Worm (Caenorhabditis elegans): ENCODE results near the gene gid-8.

The gid-8 gene

DNA sequence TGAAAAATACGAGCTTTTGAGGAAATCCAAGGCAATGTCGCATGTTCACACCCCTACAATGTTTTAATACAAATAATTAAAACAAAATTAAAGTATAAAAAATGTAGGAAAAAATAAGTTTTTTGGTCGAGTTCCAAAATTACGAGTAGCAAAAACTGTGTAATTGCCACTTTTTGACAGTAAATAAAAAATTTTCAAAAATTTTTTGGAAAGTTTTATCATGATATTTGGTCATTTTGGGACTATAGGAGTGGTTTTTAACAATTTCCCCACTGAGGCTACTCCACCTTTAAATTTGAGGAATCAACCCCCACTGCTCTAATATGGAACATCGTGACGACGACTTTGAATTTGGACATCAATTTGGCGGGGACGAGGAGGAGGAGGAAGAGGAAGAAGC, at the start of gene gid-8:
Gene gid-8 (plus strand): TSS at position 301 of the 400 bp plus-strand sequence.
- TF ChIP-seq unc-30 (tag; optimal IDR thresholded peaks at IDR 0.05), result no peak

DNA sequence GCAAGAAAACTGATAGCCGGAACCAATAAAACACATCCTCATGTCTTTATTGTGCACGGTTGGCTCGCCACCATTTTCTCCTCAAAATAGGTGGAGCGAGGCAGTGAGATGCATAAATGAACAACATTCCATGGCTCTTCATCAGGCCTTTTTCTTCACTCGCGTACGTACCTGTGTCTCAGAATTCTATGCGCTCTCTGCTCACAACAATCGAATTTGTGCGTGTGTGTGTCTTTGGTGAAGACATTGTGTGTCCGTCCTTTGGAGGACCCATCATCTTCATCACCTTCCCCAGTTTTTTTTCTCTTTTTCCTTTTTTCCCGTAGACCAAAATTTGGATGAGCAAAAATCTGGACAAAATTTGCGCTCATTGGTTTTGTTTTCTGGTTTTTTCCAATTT, 45.3 kb upstream of the gid-8 start:
- no peak for TF ChIP-seq nhr-76 (tag; optimal IDR thresholded peaks at IDR 0.05)
- TF ChIP-seq fkh-10 (GFP tag; optimal IDR thresholded peaks at IDR 0.05), result peak; percentile 8
- TF ChIP-seq lin-14 (GFP tag; optimal IDR thresholded peaks at IDR 0.05), result peak; percentile 78
- no peak for TF ChIP-seq ceh-90 (tag; optimal IDR thresholded peaks at IDR 0.05)

DNA sequence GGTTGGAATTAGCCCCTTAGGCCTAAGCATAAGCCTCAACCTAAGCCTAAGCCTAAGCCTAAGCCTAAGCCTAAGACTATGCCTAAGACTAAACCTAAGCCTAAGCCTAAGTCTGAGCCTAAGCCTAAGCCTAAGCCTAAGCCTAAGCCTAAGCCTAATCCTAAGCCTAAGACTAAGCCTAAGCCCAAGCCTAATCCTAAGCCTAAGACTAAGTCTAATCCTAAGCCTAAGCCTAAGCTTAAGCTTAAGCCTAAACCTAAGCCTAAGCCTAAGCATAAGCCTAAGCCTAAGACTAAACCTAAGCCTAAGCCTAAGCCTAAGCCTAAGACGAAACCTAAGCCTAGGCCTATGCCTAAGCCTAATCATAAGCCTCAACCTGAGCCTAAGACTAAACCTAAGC, 44.2 kb upstream of the gid-8 start:
- TF ChIP-seq pqm-1 (tag; optimal IDR thresholded peaks at IDR 0.05), result no peak

DNA sequence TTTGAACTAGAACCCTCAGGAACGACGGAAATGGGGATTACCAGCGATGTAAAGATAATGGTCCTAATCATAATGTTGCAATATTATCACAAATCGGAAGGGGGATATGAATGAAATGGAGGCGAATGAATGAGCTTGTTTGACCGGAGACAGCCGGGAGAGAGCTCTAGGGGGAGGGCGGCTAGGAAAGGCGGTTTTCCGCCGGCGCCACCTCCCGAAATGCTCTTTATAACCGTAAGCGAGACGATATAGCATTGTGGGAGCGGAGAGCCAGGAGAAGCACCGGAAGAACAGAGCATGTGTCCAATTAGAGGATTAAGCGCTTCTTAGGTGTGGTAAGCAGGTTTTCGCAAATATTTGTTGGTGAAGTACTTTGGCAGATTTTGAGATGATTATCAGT, 41.9 kb upstream of the gid-8 start, which contains the start of gene R12A1.3:
Gene R12A1.3 (minus strand): TSS at position 200 of the 400 bp plus-strand sequence.
- TF ChIP-seq efl-1 (optimal IDR thresholded peaks at IDR 0.05) (no peak), efl-1 (GFP tag; optimal IDR thresholded peaks at IDR 0.05 in 1 of 2) (peak in 1 of 2 experiments; percentile 60), elt-3 (tag; optimal IDR thresholded peaks at IDR 0.05) (no peak)

DNA sequence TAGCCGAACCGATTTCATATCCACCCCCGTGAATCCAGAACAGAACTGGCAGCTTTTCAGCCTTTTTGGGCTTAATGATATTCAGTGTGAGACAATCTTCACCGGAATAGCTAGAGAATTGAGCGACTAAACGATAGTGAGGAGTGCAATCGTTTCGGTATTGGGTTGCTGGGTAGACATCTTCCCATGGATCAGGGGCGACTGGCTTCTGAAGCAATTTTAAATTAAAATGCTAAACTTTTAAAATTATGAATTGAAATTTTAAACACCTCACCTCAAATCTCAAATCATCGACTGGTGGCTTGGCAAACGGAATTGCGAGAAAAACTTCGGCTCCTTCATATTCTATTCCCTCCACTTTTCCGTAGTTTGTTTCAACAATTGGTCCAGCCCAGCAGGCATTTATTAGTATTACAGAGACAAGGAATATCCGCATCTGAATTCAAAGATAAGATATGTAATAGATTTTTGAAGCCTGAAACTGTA, 35.8 kb upstream of the gid-8 start, which contains the start of gene ges-1:
Gene ges-1 (minus strand): TSS at position 436 of the 486 bp plus-strand sequence.
- TF ChIP-seq zag-1 (tag; optimal IDR thresholded peaks at IDR 0.05), result no peak
- no peak for TF ChIP-seq mdl-1 (tag; optimal IDR thresholded peaks at IDR 0.05)
- no peak for TF ChIP-seq sox-4 (tag; optimal IDR thresholded peaks at IDR 0.05)
- TF ChIP-seq fos-1 (tag; optimal IDR thresholded peaks at IDR 0.05), result no peak
- no peak for TF ChIP-seq elt-2 (tag; optimal IDR thresholded peaks at IDR 0.05)
- no peak for TF ChIP-seq C04F5.9 (tag; optimal IDR thresholded peaks at IDR 0.05)
- TF ChIP-seq zip-4 (GFP tag; optimal IDR thresholded peaks at IDR 0.05), result no peak
- no peak for TF ChIP-seq lin-35 (GFP tag; optimal IDR thresholded peaks at IDR 0.05)
- TF ChIP-seq unc-30 (tag; optimal IDR thresholded peaks at IDR 0.05), result no peak
- TF ChIP-seq fkh-8 (tag; optimal IDR thresholded peaks at IDR 0.05), result no peak
- no peak for TF ChIP-seq lin-15B (tag; optimal IDR thresholded peaks at IDR 0.05)

DNA sequence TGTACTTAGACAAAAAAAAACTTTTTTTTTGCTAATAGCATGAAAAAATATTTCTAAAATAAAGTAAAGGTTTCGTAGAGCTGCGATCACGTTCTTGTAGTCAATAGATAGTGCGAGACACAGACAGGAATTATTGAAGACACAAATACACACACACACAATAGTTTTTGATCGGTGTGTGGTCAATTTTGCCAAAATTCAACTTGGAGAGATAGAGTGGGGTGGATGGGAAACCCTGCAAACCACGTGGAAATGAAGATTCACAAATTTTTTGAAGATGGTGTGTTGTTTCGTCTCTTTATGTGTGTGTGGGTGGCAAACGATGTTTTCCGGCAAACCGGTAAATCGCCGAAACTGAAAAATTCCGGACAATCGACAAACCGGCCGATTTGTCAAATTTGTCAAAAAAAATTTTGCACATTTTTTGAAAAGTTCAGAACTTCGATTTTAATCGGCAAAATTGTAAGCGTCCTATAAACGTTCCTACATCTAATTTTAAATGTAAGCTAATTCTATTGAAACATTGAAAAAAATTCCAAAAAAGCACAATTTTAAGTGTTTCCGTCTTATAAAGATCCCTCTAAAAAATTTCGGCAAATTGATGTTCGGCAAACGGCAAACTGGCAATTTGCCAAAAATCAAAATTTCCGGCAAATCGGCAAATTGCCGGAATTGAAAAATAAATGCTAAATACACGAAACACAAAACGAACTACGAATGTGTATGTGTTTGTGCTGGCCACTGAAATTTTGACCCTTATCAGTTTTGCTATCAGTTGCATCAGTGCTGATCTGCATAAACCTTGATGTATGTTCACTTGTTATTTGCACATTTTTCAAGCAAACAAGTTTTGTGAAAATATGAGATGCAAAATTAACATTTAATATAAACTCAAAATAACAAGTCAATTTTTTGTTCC, 34.8 kb upstream of the gid-8 start:
- TF ChIP-seq nhr-71 (tag; optimal IDR thresholded peaks at IDR 0.05) (no peak), efl-3 (GFP tag; optimal IDR thresholded peaks at IDR 0.05) (no peak), swsn-7 (tag; optimal IDR thresholded peaks at IDR 0.05) (no peak), elt-2 (tag; optimal IDR thresholded peaks at IDR 0.05) (peak; percentile 61), lin-35 (GFP tag; optimal IDR thresholded peaks at IDR 0.05) (no peak), dpl-1 (GFP tag; optimal IDR thresholded peaks at IDR 0.05) (peak in 2 of 3 experiments; percentile 19 to 80), aha-1 (tag; optimal IDR thresholded peaks at IDR 0.05) (peak; percentile 52), lin-14 (GFP tag; optimal IDR thresholded peaks at IDR 0.05) (peak; percentile 19), nhr-85 (tag) (peak; percentile 78), snu-23 (GFP tag; optimal IDR thresholded peaks at IDR 0.05) (peak; percentile 36), irx-1 (tag; optimal IDR thresholded peaks at IDR 0.05) (no peak), nhr-20 (tag; optimal IDR thresholded peaks at IDR 0.05) (peak; percentile 62), efl-1 (optimal IDR thresholded peaks at IDR 0.05) (no peak), efl-1 (GFP tag; optimal IDR thresholded peaks at IDR 0.05 in 1 of 2) (peak in 1 of 2 experiments; percentile 96)

DNA sequence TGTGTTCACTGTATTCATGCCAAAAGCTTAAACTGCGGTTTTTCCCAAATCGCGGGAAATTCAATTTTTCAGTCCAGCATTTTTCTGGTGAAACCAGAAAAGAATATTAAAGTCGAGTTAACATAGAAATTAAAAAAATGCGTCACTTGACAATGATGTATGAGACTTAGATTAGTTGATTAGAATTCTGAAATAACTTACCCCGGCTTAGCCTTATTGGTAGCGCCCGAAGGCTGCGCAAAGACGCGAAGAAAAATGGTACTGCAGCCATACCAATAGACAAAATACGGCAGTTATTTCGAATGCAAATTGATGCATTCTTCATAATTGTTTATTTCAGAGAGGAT, 34.2 kb upstream of the gid-8 start:
- TF ChIP-seq nhr-12 (tag; optimal IDR thresholded peaks at IDR 0.05) (no peak), pax-3 (tag; optimal IDR thresholded peaks at IDR 0.05) (no peak), tbx-2 (tag; optimal IDR thresholded peaks at IDR 0.05) (no peak), C04F5.9 (tag; optimal IDR thresholded peaks at IDR 0.05) (no peak), nhr-11 (tag; optimal IDR thresholded peaks at IDR 0.05) (no peak), efl-1 (optimal IDR thresholded peaks at IDR 0.05) (no peak), efl-1 (GFP tag; optimal IDR thresholded peaks at IDR 0.05 in 1 of 2) (peak in 1 of 2 experiments; percentile 92), nhr-237 (tag; optimal IDR thresholded peaks at IDR 0.05) (no peak), nhr-76 (tag; optimal IDR thresholded peaks at IDR 0.05) (no peak), snu-23 (GFP tag; optimal IDR thresholded peaks at IDR 0.05) (no peak)

All from whole organism, L1 larva.